2 fruit fly cellular contexts compared by ENCODE assay signal in the genomic region with DNA sequence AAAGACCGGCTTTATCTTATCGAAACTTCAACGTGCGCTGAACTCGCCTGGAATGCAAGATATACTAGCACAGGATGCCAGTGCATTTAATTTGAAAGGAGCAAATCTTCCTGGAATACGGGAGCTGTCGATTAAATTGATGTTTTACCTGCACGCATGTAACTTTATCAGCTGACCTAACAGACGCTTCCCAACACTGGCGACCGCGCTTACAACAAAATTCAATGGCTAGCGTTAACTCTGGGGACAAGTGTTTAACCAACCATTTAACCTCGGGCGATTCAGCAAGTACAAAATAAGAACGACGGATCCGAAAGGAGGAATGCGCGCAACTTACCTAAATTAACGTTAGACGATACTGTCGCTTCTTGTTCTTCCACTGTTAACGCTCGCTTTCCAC.
TF ChIP-seq lines count a peak whose summit lies in the region.

No protein-coding gene starts in this region.

- peak; percentile 3 for TF ChIP-seq CTCF in whole organism, embryonic (GFP tag; optimal IDR thresholded peaks at IDR 0.05; lab: Kevin White, UChicago)

TF ChIP-seq in whole organism, embryonic, 481 proteins besides CTCF, POLR2A, EP300 and RAD21:
- TF ChIP-seq CG17186 (GFP tag; optimal IDR thresholded peaks at IDR 0.05; lab: Kevin White, UChicago) (peak; percentile 6), HHEX (GFP tag; optimal IDR thresholded peaks at IDR 0.05; lab: Kevin White, UChicago) (peak; percentile 10), Ets65A (GFP tag; lab: Kevin White, UChicago) (peak; percentile 63), rib (GFP tag; IDR thresholded peaks at IDR 0.05; lab: Robert Waterston, UW) (0 out of 2 replicates have a peak, but pooled peaks have one; percentile 42), CG10267 (tag; optimal IDR thresholded peaks at IDR 0.05; lab: Kevin White, UChicago) (peak; percentile 80), CG4360 (GFP tag; IDR thresholded peaks at IDR 0.05; lab: Robert Waterston, UW) (peak; percentile 65), CG6689 (GFP tag; IDR thresholded peaks at IDR 0.05; lab: Robert Waterston, UW) (no peak), br (optimal IDR thresholded peaks at IDR 0.05; lab: Kevin White, UChicago) (no peak), gsb (GFP tag; IDR thresholded peaks at IDR 0.05; lab: Robert Waterston, UW) (no peak), Med (GFP tag; lab: Kevin White, UChicago) (peak; percentile 69), CG12659 (GFP tag; optimal IDR thresholded peaks at IDR 0.05; lab: Kevin White, UChicago) (peak; percentile 17), phol (tag; optimal IDR thresholded peaks at IDR 0.05; lab: Kevin White, UChicago) (no peak), lola (GFP tag; optimal IDR thresholded peaks at IDR 0.05; lab: Kevin White, UChicago) (peak in 1 of 3 experiments; percentile 3), MBD-R2 (GFP tag; IDR thresholded peaks at IDR 0.05; lab: Robert Waterston, UW) (peak; percentile 41), CG30020 (tag; optimal IDR thresholded peaks at IDR 0.05; lab: Kevin White, UChicago) (peak; percentile 1), so (GFP tag; IDR thresholded peaks at IDR 0.05; lab: Robert Waterston, UW) (no peak), crp (GFP tag; optimal IDR thresholded peaks at IDR 0.05; lab: Kevin White, UChicago) (peak in 1 of 2 experiments; percentile 77), stwl (tag; optimal IDR thresholded peaks at IDR 0.05; lab: Kevin White, UChicago) (peak; percentile 31), Pdp1 (GFP tag; optimal IDR thresholded peaks at IDR 0.05; lab: Kevin White, UChicago) (peak in 1 of 2 experiments; percentile 23)

TF ChIP-seq in whole organism, prepupa, 60 proteins besides CTCF, POLR2A, EP300 and RAD21:
- TF ChIP-seq net (GFP tag; optimal IDR thresholded peaks at IDR 0.05; lab: Kevin White, UChicago) (no peak), topi (GFP tag; optimal IDR thresholded peaks at IDR 0.05; lab: Kevin White, UChicago) (peak; percentile 6), Eip75B (GFP tag; optimal IDR thresholded peaks at IDR 0.05; lab: Kevin White, UChicago) (no peak)
